Worm (Caenorhabditis elegans): ENCODE results near the gene nhr-112.
A peak's percentile ranks its signal among the peaks of the same experiment; 100 is the strongest.

The nhr-112 gene

ce11 chrV:16726915-16727314 is 3.3 kb upstream of the nhr-112 start, which contains the start of gene T25E12.14:
Gene T25E12.14, plus strand, starts transcription at chrV:16727215.
- no peak for TF ChIP-seq ama-1 (optimal IDR thresholded peaks at IDR 0.05)
- no peak for TF ChIP-seq tbx-37 (GFP tag; conservative IDR thresholded peaks at IDR 0.05)
- TF ChIP-seq ceh-13 (GFP tag; optimal IDR thresholded peaks at IDR 0.05): no peak
- TF ChIP-seq ets-7 (tag; optimal IDR thresholded peaks at IDR 0.05): no peak
- no peak for TF ChIP-seq F13C5.2 (tag; optimal IDR thresholded peaks at IDR 0.05)
- no peak for TF ChIP-seq flt-1 (GFP tag; IDR thresholded peaks at IDR 0.05)
- no peak for TF ChIP-seq tra-4 (tag; optimal IDR thresholded peaks at IDR 0.05)

DNA sequence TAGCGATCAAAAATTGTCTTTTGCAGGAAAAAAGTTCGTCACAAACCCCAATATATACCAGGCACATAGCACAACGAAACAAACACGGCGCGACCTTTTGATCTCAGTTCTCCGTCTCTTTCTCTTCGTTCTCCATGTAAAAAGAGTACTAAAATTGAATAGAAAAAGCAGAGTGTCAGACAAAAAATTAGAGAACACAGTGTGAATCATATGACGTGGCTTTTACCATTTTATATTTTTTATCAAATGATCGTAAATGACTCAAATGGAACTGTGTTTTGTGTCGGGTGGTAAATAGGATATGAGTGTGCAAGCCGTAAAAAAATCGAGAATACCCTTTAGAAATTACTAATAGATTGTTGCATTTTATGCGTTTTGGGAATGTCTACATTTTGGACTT is 2.3 kb upstream of the nhr-112 start:
- TF ChIP-seq aly-1 (tag; optimal IDR thresholded peaks at IDR 0.05) (no peak), ama-1 (optimal IDR thresholded peaks at IDR 0.05) (no peak), hnd-1 (tag; optimal IDR thresholded peaks at IDR 0.05) (no peak), tbx-37 (GFP tag; conservative IDR thresholded peaks at IDR 0.05) (no peak), tbx-11 (GFP tag; IDR thresholded peaks at IDR 0.05) (no peak), F13C5.2 (tag; optimal IDR thresholded peaks at IDR 0.05) (no peak), pes-1 (GFP tag; IDR thresholded peaks at IDR 0.05) (no peak), hmbx-1 (tag; optimal IDR thresholded peaks at IDR 0.05) (no peak), tra-4 (tag; optimal IDR thresholded peaks at IDR 0.05) (no peak), ets-7 (tag; optimal IDR thresholded peaks at IDR 0.05) (no peak), ceh-36 (tag; optimal IDR thresholded peaks at IDR 0.05) (no peak)

DNA sequence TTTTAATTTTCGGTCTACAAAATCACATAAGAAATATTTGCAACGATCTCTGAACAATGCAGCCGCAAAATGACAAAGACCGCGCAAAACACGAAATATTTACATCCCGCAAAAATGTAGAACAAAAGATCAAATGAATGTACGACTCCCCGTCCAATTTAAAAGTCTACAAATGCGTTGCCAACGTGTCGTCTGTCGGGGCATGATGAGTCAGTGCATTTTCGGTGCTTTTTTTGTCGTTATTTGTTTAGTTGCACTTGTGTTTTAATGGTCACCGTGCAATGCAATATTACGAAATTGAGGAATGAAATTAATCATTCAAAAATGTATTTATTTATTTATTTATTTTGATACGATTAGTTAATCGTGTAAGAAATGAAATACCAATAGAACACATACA is 930 bp upstream of the nhr-112 start:
- TF ChIP-seq tra-4 (tag; optimal IDR thresholded peaks at IDR 0.05): no peak
- TF ChIP-seq ceh-36 (tag; optimal IDR thresholded peaks at IDR 0.05): no peak
- no peak for TF ChIP-seq aly-1 (tag; optimal IDR thresholded peaks at IDR 0.05)
- TF ChIP-seq B0310.2 (tag; optimal IDR thresholded peaks at IDR 0.05): no peak
- no peak for TF ChIP-seq F13C5.2 (tag; optimal IDR thresholded peaks at IDR 0.05)
- TF ChIP-seq tbx-37 (GFP tag; conservative IDR thresholded peaks at IDR 0.05): no peak
- TF ChIP-seq pes-1 (GFP tag; IDR thresholded peaks at IDR 0.05): no peak
- TF ChIP-seq flt-1 (GFP tag; IDR thresholded peaks at IDR 0.05): no peak
- TF ChIP-seq sea-1 (GFP tag; conservative IDR thresholded peaks at IDR 0.05): no peak
- TF ChIP-seq ceh-13 (GFP tag; optimal IDR thresholded peaks at IDR 0.05): no peak
- no peak for TF ChIP-seq tbx-11 (GFP tag; IDR thresholded peaks at IDR 0.05)
- no peak for TF ChIP-seq scrt-1 (GFP tag; IDR thresholded peaks at IDR 0.05)

DNA sequence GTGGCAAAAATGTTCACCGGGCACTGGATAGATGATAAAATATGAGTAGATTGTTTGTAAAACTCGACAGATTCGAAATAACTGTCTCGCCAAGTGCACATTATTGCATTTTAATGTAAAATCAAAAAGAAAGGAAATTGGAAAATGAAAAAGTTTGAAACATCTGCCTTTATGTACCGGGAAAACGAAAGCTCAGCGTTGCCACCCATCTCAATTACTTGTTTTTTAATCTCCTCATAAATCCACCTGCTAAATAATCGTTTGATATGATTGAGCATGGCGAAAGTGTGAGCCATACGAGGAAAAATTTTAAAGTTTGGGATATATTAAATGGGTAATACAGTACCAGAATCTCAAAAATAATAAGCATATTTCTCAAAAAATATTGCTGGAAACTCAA is 7.1 kb downstream of the nhr-112 start, which contains the start of gene srh-137:
Gene srh-137, minus strand, starts transcription at position 101 of the 400 bp plus-strand sequence.
- TF ChIP-seq tra-4 (tag; optimal IDR thresholded peaks at IDR 0.05): no peak
- TF ChIP-seq flt-1 (GFP tag; IDR thresholded peaks at IDR 0.05): no peak
- no peak for TF ChIP-seq tbx-37 (GFP tag; conservative IDR thresholded peaks at IDR 0.05)

DNA sequence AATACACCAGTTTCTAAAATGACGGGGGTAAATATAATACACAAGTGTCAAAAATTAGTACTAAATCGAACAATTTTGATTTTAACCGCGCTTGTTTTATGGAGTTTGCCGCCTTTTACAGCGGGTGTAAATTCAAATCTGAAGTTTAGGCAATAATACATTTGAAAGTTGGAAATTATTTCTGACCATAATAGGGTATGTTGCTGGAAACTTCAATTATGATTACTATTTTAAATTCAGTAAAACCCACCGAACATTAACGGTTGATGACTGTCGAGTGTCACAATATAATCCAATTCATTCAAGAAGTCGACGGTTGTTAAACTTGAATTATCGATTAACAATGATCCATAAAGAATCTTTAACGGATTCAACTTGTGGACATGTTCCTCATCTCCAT is 9.8 kb downstream of the nhr-112 start:
- no peak for TF ChIP-seq tbx-37 (GFP tag; conservative IDR thresholded peaks at IDR 0.05)
- TF ChIP-seq sea-1 (GFP tag; conservative IDR thresholded peaks at IDR 0.05): no peak
- no peak for TF ChIP-seq aly-1 (tag; optimal IDR thresholded peaks at IDR 0.05)
- TF ChIP-seq pes-1 (GFP tag; IDR thresholded peaks at IDR 0.05): no peak
- no peak for TF ChIP-seq ama-1 (optimal IDR thresholded peaks at IDR 0.05)
- TF ChIP-seq hmg-4 (GFP tag; optimal IDR thresholded peaks at IDR 0.05): no peak

- TF ChIP-seq tbx-11 (GFP tag; IDR thresholded peaks at IDR 0.05) (no peak), aly-1 (tag; optimal IDR thresholded peaks at IDR 0.05) (no peak), sea-1 (GFP tag; conservative IDR thresholded peaks at IDR 0.05) (no peak), flt-1 (GFP tag; IDR thresholded peaks at IDR 0.05) (no peak), hmg-4 (GFP tag; optimal IDR thresholded peaks at IDR 0.05) (no peak), tra-4 (tag; optimal IDR thresholded peaks at IDR 0.05) (no peak), hmbx-1 (tag; optimal IDR thresholded peaks at IDR 0.05) (no peak), ama-1 (optimal IDR thresholded peaks at IDR 0.05) (no peak), B0310.2 (tag; optimal IDR thresholded peaks at IDR 0.05) (no peak), F13C5.2 (tag; optimal IDR thresholded peaks at IDR 0.05) (no peak), scrt-1 (GFP tag; IDR thresholded peaks at IDR 0.05) (no peak)
Measured at ce11 chrV:16706549-16706948, 17.1 kb downstream of the nhr-112 start, which contains the start of gene clec-9. Gene clec-9, minus strand, starts transcription at chrV:16706649.

DNA sequence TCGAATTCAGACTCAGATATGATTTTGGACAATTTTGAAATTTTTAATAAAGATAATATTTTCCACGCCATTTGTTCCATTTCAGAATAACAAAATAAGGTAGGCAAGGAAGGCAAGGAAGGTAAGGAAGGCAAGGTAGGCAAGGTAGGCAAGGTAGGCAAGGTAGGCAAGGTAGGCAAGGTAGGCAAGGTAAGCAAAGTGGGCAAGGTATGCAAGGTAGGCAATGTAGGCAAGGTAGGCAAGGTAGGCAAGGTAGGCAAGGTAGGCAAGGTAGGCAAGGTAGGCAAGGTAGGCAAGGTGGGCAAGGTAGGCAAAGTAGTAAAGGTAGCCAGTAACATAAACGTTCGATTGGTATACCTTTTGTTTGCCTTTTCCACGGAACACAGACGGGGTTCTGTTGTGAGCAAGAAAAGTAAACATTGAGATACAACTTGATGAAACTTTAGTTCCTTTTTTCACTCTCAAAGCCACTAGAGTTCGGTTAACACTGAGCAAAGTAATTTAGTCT is 23.8 kb downstream of the nhr-112 start, which contains the start of gene Y70C5C.1:
Gene Y70C5C.1, plus strand, starts transcription at position 458 of the 508 bp plus-strand sequence.
- TF ChIP-seq ama-1 (optimal IDR thresholded peaks at IDR 0.05) (no peak), ceh-36 (tag; optimal IDR thresholded peaks at IDR 0.05) (peak; percentile 51), hnd-1 (tag; optimal IDR thresholded peaks at IDR 0.05) (peak; percentile 63), tbx-11 (GFP tag; IDR thresholded peaks at IDR 0.05) (peak; percentile 68), scrt-1 (GFP tag; IDR thresholded peaks at IDR 0.05) (no peak), hmg-4 (GFP tag; optimal IDR thresholded peaks at IDR 0.05) (no peak), B0310.2 (tag; optimal IDR thresholded peaks at IDR 0.05) (no peak), hmbx-1 (tag; optimal IDR thresholded peaks at IDR 0.05) (peak; percentile 71)

DNA sequence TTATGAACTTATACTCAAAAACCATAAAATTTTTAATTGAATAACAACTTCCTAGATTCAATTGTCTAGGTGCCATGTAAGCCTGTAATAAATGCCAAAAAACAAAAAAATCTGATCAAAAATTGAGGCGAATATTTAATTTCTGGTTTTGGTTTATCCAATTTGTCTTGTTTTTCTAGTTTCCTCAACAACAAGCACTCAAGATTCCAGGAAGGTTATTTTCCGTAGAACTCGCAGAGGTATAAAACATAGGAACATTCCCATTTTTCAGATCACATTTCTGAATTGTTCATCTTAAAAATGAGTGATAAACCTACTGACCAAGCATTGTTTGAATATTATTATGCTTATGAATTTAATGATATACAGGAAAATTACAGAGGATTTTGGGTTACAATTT is 26.5 kb downstream of the nhr-112 start, which contains the start of gene srw-41:
Gene srw-41, plus strand, starts transcription at position 301 of the 400 bp plus-strand sequence.
- TF ChIP-seq ets-7 (tag; optimal IDR thresholded peaks at IDR 0.05): no peak
- TF ChIP-seq B0310.2 (tag; optimal IDR thresholded peaks at IDR 0.05): no peak
- no peak for TF ChIP-seq aly-1 (tag; optimal IDR thresholded peaks at IDR 0.05)
- no peak for TF ChIP-seq hmg-4 (GFP tag; optimal IDR thresholded peaks at IDR 0.05)

DNA sequence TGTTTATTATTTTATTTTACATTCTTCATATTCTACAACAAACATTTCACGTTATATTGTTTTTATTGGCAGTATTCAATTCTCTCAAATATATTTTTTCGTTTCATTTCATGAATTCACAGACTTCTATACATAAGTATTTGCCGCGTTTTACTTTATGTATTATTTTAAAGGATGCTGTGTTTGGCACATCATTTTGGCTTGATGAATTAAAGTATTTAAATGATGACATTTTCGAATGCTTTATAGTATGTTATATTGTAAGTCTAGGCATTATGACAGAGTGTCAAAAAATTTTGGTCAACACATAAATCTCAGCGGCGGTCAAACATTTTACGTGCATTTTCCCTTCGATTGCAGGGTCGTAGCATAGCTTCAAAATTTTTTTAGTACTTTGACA is 28.1 kb downstream of the nhr-112 start:
- TF ChIP-seq F13C5.2 (tag; optimal IDR thresholded peaks at IDR 0.05): no peak
- no peak for TF ChIP-seq tra-4 (tag; optimal IDR thresholded peaks at IDR 0.05)
- no peak for TF ChIP-seq hnd-1 (tag; optimal IDR thresholded peaks at IDR 0.05)
- no peak for TF ChIP-seq flt-1 (GFP tag; IDR thresholded peaks at IDR 0.05)
- no peak for TF ChIP-seq sea-1 (GFP tag; conservative IDR thresholded peaks at IDR 0.05)
- TF ChIP-seq ceh-13 (GFP tag; optimal IDR thresholded peaks at IDR 0.05): no peak
